Fruit fly (Drosophila melanogaster): Measurements from ENCODE around the gene CG33939.

- peak; percentile 58 to 67 for TF ChIP-seq CTCF (optimal IDR thresholded peaks at IDR 0.05)
- TF ChIP-seq CG8478 (optimal IDR thresholded peaks at IDR 0.05), result no peak
Measured at dm6 chrX:19208014-19208413, 33.3 kb upstream of the CG33939 start, which contains the start of gene Ulp1.
